Worm (Caenorhabditis elegans): ENCODE data around the gene M57.2.

The M57.2 gene

DNA sequence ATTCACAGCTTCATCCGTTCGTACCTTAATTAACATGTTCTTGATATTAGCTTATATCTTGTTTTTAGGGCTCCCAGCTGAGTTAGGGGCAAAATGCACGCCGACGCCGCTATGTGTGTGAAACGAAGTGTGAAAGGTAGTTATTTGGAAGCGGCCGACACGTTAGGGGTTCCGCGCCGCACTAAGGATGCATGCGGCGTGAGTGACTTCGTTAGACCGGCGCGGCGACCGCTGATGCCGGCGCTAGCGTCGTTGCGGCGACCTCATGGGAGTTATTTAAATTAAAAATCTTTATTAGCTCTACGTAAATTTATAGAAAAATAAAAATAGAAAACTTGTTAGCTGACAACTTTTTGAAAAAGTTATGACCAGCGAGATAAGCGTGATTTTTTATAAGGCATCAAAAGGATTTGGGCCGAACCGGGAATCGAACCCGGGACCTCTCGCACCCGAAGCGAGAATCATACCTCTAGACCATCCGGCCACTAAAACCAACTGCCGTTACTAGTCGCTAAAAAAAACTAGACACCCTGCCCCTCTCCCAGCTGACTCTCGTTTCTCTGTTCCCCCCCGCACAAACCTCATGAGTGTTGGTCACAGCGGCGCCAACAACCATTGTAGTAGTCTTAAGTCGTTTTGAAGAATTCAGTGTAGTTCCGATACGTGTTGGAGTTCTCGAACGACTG is 24.8 kb downstream of the M57.2 start:
- no peak for TF ChIP-seq fkh-2 (tag; optimal IDR thresholded peaks at IDR 0.05)
- no peak for TF ChIP-seq nhr-67 (tag; optimal IDR thresholded peaks at IDR 0.05)
- TF ChIP-seq zag-1 (tag; optimal IDR thresholded peaks at IDR 0.05), result no peak
- TF ChIP-seq ceh-9 (tag; optimal IDR thresholded peaks at IDR 0.05), result no peak
- TF ChIP-seq ama-1 (optimal IDR thresholded peaks at IDR 0.05), result no peak
- peak; percentile 33 for TF ChIP-seq elt-2 (tag; optimal IDR thresholded peaks at IDR 0.05)
- no peak for TF ChIP-seq nhr-77 (tag; optimal IDR thresholded peaks at IDR 0.05)
- TF ChIP-seq pqm-1 (tag; optimal IDR thresholded peaks at IDR 0.05), result peak; percentile 17
- TF ChIP-seq egl-5 (tag; optimal IDR thresholded peaks at IDR 0.05), result no peak
- no peak for TF ChIP-seq ceh-82 (tag; optimal IDR thresholded peaks at IDR 0.05)
- peak; percentile 57 for TF ChIP-seq lin-39 (tag; optimal IDR thresholded peaks at IDR 0.05)
- TF ChIP-seq nhr-11 (tag; optimal IDR thresholded peaks at IDR 0.05), result no peak
- TF ChIP-seq nhr-76 (tag; optimal IDR thresholded peaks at IDR 0.05), result no peak
- no peak for TF ChIP-seq pha-4 (tag; optimal IDR thresholded peaks at IDR 0.05)
- no peak for TF ChIP-seq egl-27 (tag; optimal IDR thresholded peaks at IDR 0.05)
- TF ChIP-seq nhr-25 (tag; optimal IDR thresholded peaks at IDR 0.05), result no peak
- TF ChIP-seq hmg-11 (tag; optimal IDR thresholded peaks at IDR 0.05), result peak; percentile 95
- TF ChIP-seq mdl-1 (tag; optimal IDR thresholded peaks at IDR 0.05), result no peak
- TF ChIP-seq nhr-23 (tag; optimal IDR thresholded peaks at IDR 0.05), result no peak
- peak; percentile 58 for TF ChIP-seq lsy-12 (tag; optimal IDR thresholded peaks at IDR 0.05)
- TF ChIP-seq lin-15B (tag; optimal IDR thresholded peaks at IDR 0.05), result peak; percentile 27
- TF ChIP-seq mml-1 (tag; optimal IDR thresholded peaks at IDR 0.05), result no peak
- peak; percentile 4 for TF ChIP-seq ztf-4 (tag; optimal IDR thresholded peaks at IDR 0.05)
- TF ChIP-seq ztf-11 (tag; optimal IDR thresholded peaks at IDR 0.05), result no peak
- TF ChIP-seq nhr-237 (tag; optimal IDR thresholded peaks at IDR 0.05), result no peak
- no peak for TF ChIP-seq fos-1 (tag; optimal IDR thresholded peaks at IDR 0.05)
- no peak for TF ChIP-seq nhr-28 (tag; optimal IDR thresholded peaks at IDR 0.05)
- TF ChIP-seq unc-62 (GFP tag; optimal IDR thresholded peaks at IDR 0.05), result no peak
- TF ChIP-seq fkh-10 (GFP tag; optimal IDR thresholded peaks at IDR 0.05), result no peak
- TF ChIP-seq snpc-4 (tag; optimal IDR thresholded peaks at IDR 0.05), result peak; percentile 9
- TF ChIP-seq nhr-12 (tag; optimal IDR thresholded peaks at IDR 0.05), result no peak
- no peak for TF ChIP-seq daf-12 (tag; optimal IDR thresholded peaks at IDR 0.05)
- no peak for TF ChIP-seq jun-1 (tag; optimal IDR thresholded peaks at IDR 0.05)
- TF ChIP-seq nfya-1 (tag; optimal IDR thresholded peaks at IDR 0.05; ENCODE audit: insufficient read depth), result peak; percentile 47
- no peak for TF ChIP-seq R02D3.7 (tag; optimal IDR thresholded peaks at IDR 0.05)
- TF ChIP-seq tbx-2 (tag; optimal IDR thresholded peaks at IDR 0.05), result peak; percentile 53
- TF ChIP-seq eor-1 (tag; optimal IDR thresholded peaks at IDR 0.05), result no peak
- no peak for TF ChIP-seq ceh-16 (tag; optimal IDR thresholded peaks at IDR 0.05)
- no peak for TF ChIP-seq ceh-28 (tag; optimal IDR thresholded peaks at IDR 0.05)
- TF ChIP-seq ZK546.5 (tag; optimal IDR thresholded peaks at IDR 0.05), result no peak
- no peak for TF ChIP-seq elt-3 (tag; optimal IDR thresholded peaks at IDR 0.05)
- TF ChIP-seq sea-2 (GFP tag; optimal IDR thresholded peaks at IDR 0.05), result no peak
- TF ChIP-seq skn-1 (tag; optimal IDR thresholded peaks at IDR 0.05), result no peak
- TF ChIP-seq unc-39 (tag; optimal IDR thresholded peaks at IDR 0.05), result no peak
- TF ChIP-seq aly-2 (tag; optimal IDR thresholded peaks at IDR 0.05), result no peak
- no peak for TF ChIP-seq elt-1 (tag; optimal IDR thresholded peaks at IDR 0.05)
- TF ChIP-seq nhr-43 (tag; optimal IDR thresholded peaks at IDR 0.05; ENCODE audit: poor library complexity, severe bottlenecking), result peak; percentile 75

Data from whole organism, L3 larva.